Worm (Caenorhabditis elegans) whole organism, late embryonic: Measurements from ENCODE around the gene srn-1.

ENCODE experiments used
- K09A11.1 ChIP-seq: sonication (generic microtip); optimal IDR thresholded peaks from 2 replicates; lab custom pipeline; 2017; ENCODE audit warnings: antibody characterized with exemption, mild to moderate bottlenecking, missing genetic modification characterization, missing compliant biosample characterization; ENCODE audit not compliant: insufficient read depth
- T23F11.4 ChIP-seq: fragments of 200-800 bp; sonication (Bioruptor generic); optimal IDR thresholded peaks from 2 replicates; lab custom pipeline; 2018; ENCODE audit warnings: mild to moderate bottlenecking, missing genetic modification characterization, missing compliant biosample characterization
- ahr-1 ChIP-seq: sonication (generic microtip); optimal IDR thresholded peaks from 2 replicates; lab custom pipeline; 2016; ENCODE audit warnings: missing genetic modification characterization, missing compliant biosample characterization
- ceh-14 ChIP-seq: sonication (generic microtip); optimal IDR thresholded peaks from 2 replicates; lab custom pipeline; 2016; ENCODE audit warnings: missing genotype, missing genetic modification characterization, missing compliant biosample characterization
- ceh-18 ChIP-seq: sonication (generic microtip); optimal IDR thresholded peaks from 2 replicates; lab custom pipeline; 2016; ENCODE audit warnings: missing genetic modification characterization, missing compliant biosample characterization
- ceh-2 ChIP-seq: sonication (generic microtip); optimal IDR thresholded peaks from 2 replicates; lab custom pipeline; 2016; ENCODE audit warnings: missing genotype, missing genetic modification characterization, missing compliant biosample characterization
- ceh-22 ChIP-seq: sonication (generic microtip); optimal IDR thresholded peaks from 2 replicates; lab custom pipeline; 2017; ENCODE audit warnings: missing biosample characterization, missing genetic modification characterization
- ceh-30 ChIP-seq: fragments of 150-350 bp; optimal IDR thresholded peaks from 2 replicates; lab custom pipeline; 2014; ENCODE audit warnings: missing biosample characterization, missing genetic modification characterization
- ceh-48 ChIP-seq: sonication (generic microtip); optimal IDR thresholded peaks from 2 replicates; lab custom pipeline; 2016; ENCODE audit warnings: missing genetic modification characterization, inconsistent platforms, missing compliant biosample characterization
- ceh-9 ChIP-seq: sonication (generic microtip); optimal IDR thresholded peaks from 2 replicates; lab custom pipeline; 2016; ENCODE audit warnings: mild to moderate bottlenecking, missing genetic modification characterization, inconsistent platforms, missing compliant biosample characterization
- che-1 ChIP-seq: sonication (generic microtip); optimal IDR thresholded peaks from 2 replicates; lab custom pipeline; 2016; ENCODE audit warnings: mild to moderate bottlenecking, missing genetic modification characterization, missing compliant biosample characterization
- dmd-4 ChIP-seq: sonication (generic microtip); optimal IDR thresholded peaks from 2 replicates; lab custom pipeline; 2016; ENCODE audit warnings: borderline replicate concordance, missing genetic modification characterization, missing compliant biosample characterization
- eyg-1 ChIP-seq: sonication (generic microtip); optimal IDR thresholded peaks from 2 replicates; lab custom pipeline; 2016; ENCODE audit warnings: missing genotype, missing genetic modification characterization, missing compliant biosample characterization
- fax-1 ChIP-seq: sonication (generic microtip); optimal IDR thresholded peaks from 2 replicates; lab custom pipeline; 2016; ENCODE audit warnings: missing genotype, missing genetic modification characterization, missing compliant biosample characterization
- fkh-10 ChIP-seq: fragments of 150-350 bp; optimal IDR thresholded peaks from 2 replicates; lab custom pipeline; 2014; ENCODE audit warnings: missing biosample characterization, missing genetic modification reagents, missing genetic modification characterization
- fkh-6 ChIP-seq: sonication (generic microtip); optimal IDR thresholded peaks from 2 replicates; lab custom pipeline; 2016; ENCODE audit warnings: missing genetic modification characterization, missing compliant biosample characterization
- hlh-13 ChIP-seq: fragments of 200-800 bp; sonication (Bioruptor generic); optimal IDR thresholded peaks from 2 replicates; lab custom pipeline; 2018; ENCODE audit warnings: mild to moderate bottlenecking, missing genetic modification characterization, missing compliant biosample characterization
- hlh-15 ChIP-seq: sonication (generic microtip); optimal IDR thresholded peaks from 2 replicates; lab custom pipeline; 2016; ENCODE audit warnings: missing genetic modification characterization, missing compliant biosample characterization
- hlh-30 ChIP-seq: sonication (generic microtip); optimal IDR thresholded peaks from 2 replicates; lab custom pipeline; 2017; ENCODE audit warnings: antibody characterized with exemption, missing genetic modification characterization, missing compliant biosample characterization; ENCODE audit not compliant: insufficient read depth
- hlh-6 ChIP-seq: sonication (generic microtip); optimal IDR thresholded peaks from 2 replicates; lab custom pipeline; 2016; ENCODE audit warnings: missing genotype, missing genetic modification characterization, missing compliant biosample characterization
- hlh-8 ChIP-seq: sonication (generic microtip); optimal IDR thresholded peaks from 2 replicates; lab custom pipeline; 2016; ENCODE audit warnings: missing genotype, missing genetic modification characterization, missing compliant biosample characterization
- lim-6 ChIP-seq: sonication (generic microtip); optimal IDR thresholded peaks from 2 replicates; lab custom pipeline; 2016; ENCODE audit warnings: missing genetic modification characterization, missing compliant biosample characterization
- lin-11 ChIP-seq: fragments of 200-800 bp; sonication (Bioruptor generic); optimal IDR thresholded peaks from 2 replicates; lab custom pipeline; 2018; ENCODE audit warnings: mild to moderate bottlenecking, missing genetic modification characterization, missing compliant biosample characterization
- madf-2 ChIP-seq: sonication (generic microtip); optimal IDR thresholded peaks from 2 replicates; lab custom pipeline; 2017; ENCODE audit warnings: missing genetic modification characterization, missing compliant biosample characterization
- nfya-1 ChIP-seq: sonication (generic microtip); optimal IDR thresholded peaks from 2 replicates; lab custom pipeline; 2017; ENCODE audit warnings: missing genetic modification characterization, mild to moderate bottlenecking, missing compliant biosample characterization, antibody characterized with exemption, moderate library complexity
- nhr-11 ChIP-seq: fragments of 150-350 bp; optimal IDR thresholded peaks from 2 replicates; lab custom pipeline; 2014; ENCODE audit warnings: missing biosample characterization, missing genetic modification characterization
- nhr-232 ChIP-seq: sonication (generic microtip); optimal IDR thresholded peaks from 2 replicates; lab custom pipeline; 2016; ENCODE audit warnings: missing genetic modification characterization, missing compliant biosample characterization
- odd-2 ChIP-seq: sonication (generic microtip); optimal IDR thresholded peaks from 2 replicates; lab custom pipeline; 2017; ENCODE audit warnings: antibody characterized with exemption, mild to moderate bottlenecking, missing genetic modification characterization, missing compliant biosample characterization
- pat-9 ChIP-seq: fragments of 200-800 bp; sonication (Bioruptor generic); optimal IDR thresholded peaks from 2 replicates; lab custom pipeline; 2018; ENCODE audit warnings: mild to moderate bottlenecking, missing genetic modification characterization, moderate library complexity, missing compliant biosample characterization
- pax-1 ChIP-seq: fragments of 150-350 bp; optimal IDR thresholded peaks from 2 replicates; lab custom pipeline; 2014; ENCODE audit warnings: missing biosample characterization, missing genetic modification characterization
- pqm-1 ChIP-seq: sonication (generic microtip); optimal IDR thresholded peaks from 2 replicates; lab custom pipeline; 2016; ENCODE audit warnings: missing genetic modification characterization, missing compliant biosample characterization
- sdc-2 ChIP-seq: sonication (generic microtip); optimal IDR thresholded peaks from 2 replicates; lab custom pipeline; 2016; ENCODE audit warnings: missing genotype, missing genetic modification characterization, missing compliant biosample characterization
- syd-9 ChIP-seq: sonication (generic microtip); optimal IDR thresholded peaks from 2 replicates; lab custom pipeline; 2016; ENCODE audit warnings: mild to moderate bottlenecking, missing genetic modification characterization, moderate library complexity, missing compliant biosample characterization
- tbx-2 ChIP-seq: sonication (generic microtip); optimal IDR thresholded peaks from 2 replicates; lab custom pipeline; 2016; ENCODE audit warnings: missing genetic modification characterization, missing compliant biosample characterization
- ttx-3 ChIP-seq: sonication (generic microtip); optimal IDR thresholded peaks from 2 replicates; lab custom pipeline; 2016; ENCODE audit warnings: missing genetic modification reagents, missing genetic modification characterization, missing compliant biosample characterization
- unc-55 ChIP-seq: sonication (generic microtip); optimal IDR thresholded peaks from 2 replicates; lab custom pipeline; 2017; ENCODE audit warnings: missing biosample characterization, missing genetic modification reagents, missing genetic modification characterization
- zip-5 ChIP-seq: sonication (generic microtip); optimal IDR thresholded peaks from 2 replicates; lab custom pipeline; 2016; ENCODE audit warnings: missing genetic modification characterization, missing compliant biosample characterization

The srn-1 gene

DNA sequence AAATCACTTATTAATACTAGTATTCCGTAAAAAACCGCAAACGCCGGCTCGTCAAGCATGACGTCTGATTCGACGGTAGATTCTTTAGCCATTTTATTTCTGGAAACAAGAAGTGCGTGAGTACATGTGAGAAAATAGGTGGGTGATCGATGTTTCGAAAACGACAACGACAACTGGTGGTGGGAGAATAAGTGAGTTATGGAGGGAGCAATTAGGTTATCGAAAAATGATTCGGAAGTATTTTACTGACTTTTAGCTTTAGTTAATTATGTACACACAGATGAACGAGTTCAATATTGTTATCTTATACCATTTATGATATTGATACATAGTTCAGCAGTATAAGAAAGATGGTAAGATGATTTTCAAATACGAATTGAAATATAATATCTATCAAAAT, at the start of gene srn-1:
Gene srn-1, minus strand, starts transcription at position 101 of the 400 bp plus-strand sequence.
- TF ChIP-seq nhr-11 (tag; lab: Kevin White, UChicago) (no peak), eyg-1 (tag; lab: Kevin White, UChicago) (no peak), ceh-30 (tag; lab: Kevin White, UChicago) (no peak), T23F11.4 (GFP tag; lab: Kevin White, UChicago) (no peak), ceh-48 (tag; lab: Kevin White, UChicago) (no peak), zip-5 (tag; lab: Kevin White, UChicago) (no peak), sdc-2 (tag; lab: Kevin White, UChicago) (no peak), ceh-14 (tag; lab: Kevin White, UChicago) (no peak), ttx-3 (tag; lab: Kevin White, UChicago) (no peak), che-1 (tag; lab: Kevin White, UChicago) (no peak), nfya-1 (tag; lab: Kevin White, UChicago) (no peak), K09A11.1 (tag; lab: Kevin White, UChicago) (no peak), lim-6 (tag; lab: Kevin White, UChicago) (no peak), hlh-30 (no peak), fax-1 (tag; lab: Kevin White, UChicago) (no peak)
- TF ChIP-seq, all 69 proteins: peak for 0

DNA sequence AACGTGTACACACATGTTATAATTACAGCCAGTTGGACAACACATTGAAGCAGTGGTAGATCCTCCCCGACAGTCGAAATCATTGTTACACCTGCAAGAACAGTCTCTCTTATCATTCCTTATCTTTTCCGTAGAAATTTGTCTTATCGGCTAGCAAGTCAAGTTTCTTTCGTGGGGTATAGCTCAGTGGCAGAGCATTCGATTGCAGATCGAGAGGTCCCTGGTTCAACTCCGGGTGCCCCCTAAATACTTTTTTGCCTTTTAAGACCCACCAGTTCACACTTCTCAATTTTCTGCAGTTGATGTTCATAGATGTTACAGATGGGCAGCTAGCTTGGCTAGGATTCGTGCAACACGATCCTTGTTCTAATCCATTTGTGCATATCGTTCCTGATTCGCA, 49.0 kb upstream of the srn-1 start:
- TF ChIP-seq pax-1 (tag; lab: Kevin White, UChicago): no peak
- TF ChIP-seq hlh-8 (tag; lab: Kevin White, UChicago): no peak
- TF ChIP-seq pqm-1: no peak
- no peak for TF ChIP-seq ceh-22 (tag; lab: Kevin White, UChicago)
- no peak for TF ChIP-seq T23F11.4 (GFP tag; lab: Kevin White, UChicago)
- no peak for TF ChIP-seq pat-9 (tag; lab: Kevin White, UChicago)
- no peak for TF ChIP-seq unc-55
- TF ChIP-seq nfya-1 (tag; lab: Kevin White, UChicago): no peak
- TF ChIP-seq ceh-9 (tag; lab: Kevin White, UChicago): no peak
- TF ChIP-seq fkh-10 (GFP tag; lab: Kevin White, UChicago): no peak
- no peak for TF ChIP-seq tbx-2 (tag; lab: Kevin White, UChicago)
- TF ChIP-seq dmd-4 (tag; lab: Kevin White, UChicago): no peak
- no peak for TF ChIP-seq nhr-232 (tag; lab: Kevin White, UChicago)
- TF ChIP-seq fax-1 (tag; lab: Kevin White, UChicago): no peak
- no peak for TF ChIP-seq fkh-6 (tag; lab: Kevin White, UChicago)
- TF ChIP-seq madf-2: no peak

DNA sequence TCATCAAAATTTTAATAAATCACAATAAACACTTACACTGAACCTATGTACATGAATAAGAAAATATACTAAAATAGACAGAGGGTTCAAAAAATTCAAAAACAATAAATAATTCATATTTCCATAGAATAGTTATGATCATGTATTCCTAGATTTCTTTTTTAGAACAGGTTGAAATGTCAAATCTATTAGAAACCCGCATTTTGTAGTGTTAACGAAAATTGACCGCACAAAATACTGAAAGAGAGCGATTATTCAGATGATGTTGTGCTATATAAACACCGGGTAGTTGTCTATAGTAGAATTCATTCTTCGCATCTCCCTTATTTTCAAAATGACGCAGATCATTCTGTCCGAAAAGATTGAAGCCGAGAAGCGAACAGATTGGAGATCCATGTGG, 45.4 kb upstream of the srn-1 start, which contains the start of gene T28C12.1:
Gene T28C12.1, plus strand, starts transcription at position 301 of the 400 bp plus-strand sequence.
- no peak for TF ChIP-seq eyg-1 (tag; lab: Kevin White, UChicago)
- TF ChIP-seq hlh-13 (GFP tag; lab: Kevin White, UChicago): no peak
- TF ChIP-seq syd-9 (tag; lab: Kevin White, UChicago): no peak
- no peak for TF ChIP-seq ceh-18 (tag; lab: Kevin White, UChicago)
- TF ChIP-seq hlh-15 (tag; lab: Kevin White, UChicago): no peak
- TF ChIP-seq fax-1 (tag; lab: Kevin White, UChicago): no peak
- TF ChIP-seq ahr-1 (tag; lab: Kevin White, UChicago): no peak
- no peak for TF ChIP-seq lin-11 (tag; lab: Kevin White, UChicago)
- TF ChIP-seq ceh-2: no peak
- TF ChIP-seq odd-2 (tag; lab: Kevin White, UChicago): no peak
- TF ChIP-seq ceh-30 (tag; lab: Kevin White, UChicago): no peak

DNA sequence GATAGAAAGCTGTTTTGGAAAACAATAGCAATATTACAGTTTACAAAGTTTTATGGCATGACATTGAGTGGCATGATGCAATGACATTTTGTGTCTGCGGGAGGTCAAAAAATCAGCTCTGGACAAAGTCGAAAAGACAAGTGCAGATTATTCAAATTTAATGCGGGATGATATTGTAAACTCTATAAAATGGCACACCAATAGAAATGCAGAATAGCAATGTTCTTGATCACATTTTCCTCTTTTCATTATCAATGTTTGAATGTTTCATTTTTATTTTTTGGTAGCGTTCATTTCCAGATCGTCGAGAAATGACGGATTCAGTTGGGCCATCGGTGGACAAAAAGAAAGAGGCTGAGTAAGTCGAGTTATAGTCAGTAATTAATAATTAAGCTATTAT, 42.7 kb upstream of the srn-1 start, which contains the start of gene T28C12.2:
Gene T28C12.2, plus strand, starts transcription at position 301 of the 400 bp plus-strand sequence.
- TF ChIP-seq hlh-6 (tag; lab: Kevin White, UChicago): no peak
